Worm (Caenorhabditis elegans): ENCODE measurements around the gene clec-72.

DNA sequence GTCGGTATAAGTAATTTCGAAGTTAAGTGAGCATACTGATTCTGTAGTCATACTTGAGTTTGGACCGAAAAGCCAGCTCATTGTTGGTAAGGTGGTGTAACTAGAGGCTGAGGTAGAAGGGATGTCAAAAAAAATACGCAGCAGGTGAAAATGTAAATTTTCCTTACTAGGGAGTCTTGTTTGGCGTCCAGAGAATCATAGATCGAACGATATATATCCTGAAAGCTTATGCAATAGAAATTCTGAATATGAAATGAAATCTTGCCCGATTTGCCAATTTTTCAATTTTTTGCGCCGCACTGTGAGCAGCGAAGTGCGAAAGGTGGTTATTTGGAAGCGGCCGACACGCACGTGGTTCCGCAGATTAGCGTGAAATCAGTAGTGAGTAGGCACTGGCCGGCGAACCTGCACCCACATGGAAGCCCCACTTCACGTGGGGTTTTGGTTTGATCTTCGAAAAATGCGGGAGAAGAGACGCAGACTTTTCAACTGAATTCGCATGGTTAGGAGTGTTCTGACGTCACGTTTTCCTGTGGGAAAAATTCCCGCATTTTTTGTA lies 33.4 kb downstream of the clec-72 start, which contains the start of gene srh-220:
- TF ChIP-seq ceh-82 (tag; optimal IDR thresholded peaks at IDR 0.05) (no peak), elt-3 (tag; optimal IDR thresholded peaks at IDR 0.05) (no peak), zag-1 (tag; optimal IDR thresholded peaks at IDR 0.05) (no peak), ama-1 (optimal IDR thresholded peaks at IDR 0.05) (no peak), unc-62 (GFP tag; optimal IDR thresholded peaks at IDR 0.05) (no peak), nhr-237 (tag; optimal IDR thresholded peaks at IDR 0.05) (no peak), lsy-2 (tag; optimal IDR thresholded peaks at IDR 0.05) (no peak), nhr-28 (tag; optimal IDR thresholded peaks at IDR 0.05) (no peak)

All from whole organism, L1 larva.